Worm (Caenorhabditis elegans): ENCODE data around the gene rab-14.

Gene rab-14

ce11 chrX:15607498-15608019 is 1.1 kb upstream of the rab-14 start, which contains the start of gene nipi-3 (continued):
- TF ChIP-seq nhr-48 (tag; optimal IDR thresholded peaks at IDR 0.05) (peak; percentile 91), nhr-41 (GFP tag; IDR thresholded peaks at IDR 0.05) (peak; percentile 95), Y5F2A.4 (GFP tag; optimal IDR thresholded peaks at IDR 0.05) (no peak), ces-1 (GFP tag; optimal IDR thresholded peaks at IDR 0.05) (no peak), dpl-1 (GFP tag; optimal IDR thresholded peaks at IDR 0.05) (peak; percentile 64), attf-4 (tag; optimal IDR thresholded peaks at IDR 0.05) (no peak), F44E2.7 (GFP tag; IDR thresholded peaks at IDR 0.05) (no peak)

- TF ChIP-seq aha-1 (tag) (peak; percentile 74), T26A8.4 (GFP tag; IDR thresholded peaks at IDR 0.05) (peak; percentile 68; the same call in 1 of the 2 replicates), ceh-20 (GFP tag; IDR thresholded peaks at IDR 0.05) (no peak), mes-2 (tag; optimal IDR thresholded peaks at IDR 0.05; ENCODE audit: poor library complexity, severe bottlenecking) (peak; percentile 24), php-3 (GFP tag; IDR thresholded peaks at IDR 0.05) (0 out of 2 replicates have a peak, but pooled peaks have one; percentile 5), egl-43 (GFP tag; IDR thresholded peaks at IDR 0.05) (peak; percentile 66), nhr-10 (tag; optimal IDR thresholded peaks at IDR 0.05) (no peak), lim-7 (GFP tag; IDR thresholded peaks at IDR 0.05) (0 out of 2 replicates have a peak, but pooled peaks have one; percentile 20)
These were observed 2.2 kb downstream of the rab-14 start for ce11 chrX:15604236-15604635.

- TF ChIP-seq lin-29 (GFP tag; IDR thresholded peaks at IDR 0.05) (no peak), mxl-2 (GFP tag; conservative IDR thresholded peaks at IDR 0.05) (no peak), ama-1 (optimal IDR thresholded peaks at IDR 0.05) (no peak), vab-7 (GFP tag; IDR thresholded peaks at IDR 0.05) (no peak), daf-12 (tag; optimal IDR thresholded peaks at IDR 0.05) (no peak), pha-4 (GFP tag; IDR thresholded peaks at IDR 0.05) (no peak), pha-4 (tag; optimal IDR thresholded peaks at IDR 0.05) (no peak), nhr-237 (tag; optimal IDR thresholded peaks at IDR 0.05) (no peak), mxl-3 (GFP tag; optimal IDR thresholded peaks at IDR 0.05) (peak; percentile 50), nhr-28 (tag; optimal IDR thresholded peaks at IDR 0.05) (no peak), T26A8.4 (GFP tag; IDR thresholded peaks at IDR 0.05) (no peak), saeg-2 (GFP tag; IDR thresholded peaks at IDR 0.05) (no peak), mdl-1 (tag; optimal IDR thresholded peaks at IDR 0.05) (peak in 1 of 2 experiments; percentile 84), nhr-6 (tag; optimal IDR thresholded peaks at IDR 0.05) (peak; percentile 64), arid-1 (GFP tag; conservative IDR thresholded peaks at IDR 0.05) (no peak), daf-19 (GFP tag; conservative IDR thresholded peaks at IDR 0.05) (no peak), hlh-30 (tag; optimal IDR thresholded peaks at IDR 0.05; ENCODE audit: insufficient read depth) (peak; percentile 52), F49E8.2 (tag; optimal IDR thresholded peaks at IDR 0.05; ENCODE audit: borderline replicate concordance) (no peak), aha-1 (tag) (peak; percentile 13), fkh-10 (GFP tag; optimal IDR thresholded peaks at IDR 0.05) (peak; percentile 71), fos-1 (tag; optimal IDR thresholded peaks at IDR 0.05) (no peak), nhr-11 (tag; optimal IDR thresholded peaks at IDR 0.05) (peak; percentile 17), madf-5 (GFP tag; IDR thresholded peaks at IDR 0.05) (no peak), hmg-1.1 (GFP tag; IDR thresholded peaks at IDR 0.05) (peak; percentile 70), ztf-11 (tag; optimal IDR thresholded peaks at IDR 0.05) (no peak), set-16 (GFP tag; IDR thresholded peaks at IDR 0.05) (0 out of 2 replicates have a peak, but pooled peaks have one; percentile 13), hif-1 (tag; optimal IDR thresholded peaks at IDR 0.05) (peak in 1 of 2 experiments; percentile 1), Y48G9A.11 (GFP tag; IDR thresholded peaks at IDR 0.05) (no peak), dmd-6 (GFP tag; IDR thresholded peaks at IDR 0.05) (peak; percentile 19; the same call in 1 of the 2 replicates), ces-1 (GFP tag; optimal IDR thresholded peaks at IDR 0.05) (no peak), rbr-2 (tag; optimal IDR thresholded peaks at IDR 0.05) (peak; percentile 16), lsy-2 (tag; optimal IDR thresholded peaks at IDR 0.05) (peak in 1 of 2 experiments; percentile 40), mep-1 (tag; optimal IDR thresholded peaks at IDR 0.05) (peak; percentile 68)
These were observed 5.8 kb downstream of the rab-14 start, which contains the start of gene ent-2 for ce11 chrX:15600512-15601117. ent-2 (plus strand) TSS chrX:15601067.
